Worm (Caenorhabditis elegans) whole organism, late embryonic: Measurements from ENCODE around the gene picd-1.

Experiments used
- ceh-9 ChIP-seq: sonication (generic microtip); optimal IDR thresholded peaks from 2 replicates; lab custom pipeline; 2016; ENCODE audit warnings: mild to moderate bottlenecking, missing genetic modification characterization, inconsistent platforms, missing compliant biosample characterization
- che-1 ChIP-seq: sonication (generic microtip); optimal IDR thresholded peaks from 2 replicates; lab custom pipeline; 2016; ENCODE audit warnings: mild to moderate bottlenecking, missing genetic modification characterization, missing compliant biosample characterization
- fkh-10 ChIP-seq: fragments of 150-350 bp; optimal IDR thresholded peaks from 2 replicates; lab custom pipeline; 2014; ENCODE audit warnings: missing biosample characterization, missing genetic modification reagents, missing genetic modification characterization
- nfya-1 ChIP-seq: sonication (generic microtip); optimal IDR thresholded peaks from 2 replicates; lab custom pipeline; 2017; ENCODE audit warnings: missing genetic modification characterization, mild to moderate bottlenecking, missing compliant biosample characterization, antibody characterized with exemption, moderate library complexity
- pax-1 ChIP-seq: fragments of 150-350 bp; optimal IDR thresholded peaks from 2 replicates; lab custom pipeline; 2014; ENCODE audit warnings: missing biosample characterization, missing genetic modification characterization
- pha-4 ChIP-seq: fragments of 150-350 bp; optimal IDR thresholded peaks from 2 replicates; lab custom pipeline; 2018; ENCODE audit warnings: missing biosample characterization, missing genetic modification reagents, missing genetic modification characterization
- tbx-2 ChIP-seq: sonication (generic microtip); optimal IDR thresholded peaks from 2 replicates; lab custom pipeline; 2016; ENCODE audit warnings: missing genetic modification characterization, missing compliant biosample characterization
- unc-42 ChIP-seq: sonication (generic microtip); optimal IDR thresholded peaks from 2 replicates; lab custom pipeline; 2016; ENCODE audit warnings: missing genotype, missing genetic modification characterization, missing compliant biosample characterization

DNA sequence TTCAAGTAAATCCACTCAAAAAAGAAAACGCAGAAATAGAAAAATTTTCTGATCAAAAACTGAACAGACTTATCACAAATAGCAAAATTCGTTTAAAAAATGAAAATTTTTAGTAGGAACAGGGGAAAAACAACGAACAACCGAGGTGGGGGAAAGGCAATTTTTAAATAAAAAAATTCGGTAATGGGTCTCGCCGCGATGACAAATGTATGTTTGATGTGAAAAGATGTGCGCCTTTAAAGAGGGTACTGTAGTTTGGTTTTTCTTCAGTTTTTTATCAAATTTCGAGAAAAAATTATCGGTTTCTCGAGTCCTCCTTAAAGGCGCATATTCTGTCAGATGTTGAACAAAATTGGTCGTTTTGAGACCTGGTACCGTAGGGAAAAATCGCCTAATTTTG is 19.3 kb downstream of the picd-1 start:
- TF ChIP-seq pha-4 (tag; lab: Kevin White, UChicago) (no peak), che-1 (tag; lab: Kevin White, UChicago) (no peak), pax-1 (tag; lab: Kevin White, UChicago) (no peak), nfya-1 (tag; lab: Kevin White, UChicago) (no peak), tbx-2 (tag; lab: Kevin White, UChicago) (no peak), fkh-10 (GFP tag; lab: Kevin White, UChicago) (no peak), unc-42 (tag; lab: Kevin White, UChicago) (no peak), ceh-9 (no peak)
